Fruit fly (Drosophila melanogaster) whole organism, embryonic: ENCODE measurements around the gene CG12012.

Experiments used
- B-H2 ChIP-seq: fragments of 200-800 bp; sonication (Bioruptor generic); optimal IDR thresholded peaks from 2 replicates; lab custom pipeline; 2018; ENCODE audit warnings: missing biosample characterization, mild to moderate bottlenecking, missing genetic modification characterization
- CG10565 ChIP-seq: fragments of 200-800 bp; sonication (Bioruptor generic); optimal IDR thresholded peaks from 3 replicates; lab custom pipeline; 2016; ENCODE audit warnings: missing biosample characterization, mild to moderate bottlenecking, missing genetic modification characterization
- CG11247 ChIP-seq: fragments of 200-800 bp; sonication (Bioruptor generic); IDR thresholded peaks from 2 replicates; pipeline ENCODE4 v1.3.6; 2022; ENCODE audit warnings: missing biosample characterization, missing genetic modification characterization
- CG11398 ChIP-seq: fragments of 200-800 bp; sonication (Bioruptor generic); optimal IDR thresholded peaks from 2 replicates; lab custom pipeline; 2016; ENCODE audit warnings: missing biosample characterization, missing genetic modification characterization
- CG11456 ChIP-seq: fragments of 200-800 bp; sonication (Bioruptor generic); IDR thresholded peaks from 3 replicates; pipeline ENCODE4 v1.3.6; 2022; ENCODE audit warnings: missing biosample characterization, missing genetic modification characterization
- CG1233 ChIP-seq: fragments of 200-800 bp; sonication (Bioruptor generic); optimal IDR thresholded peaks from 4 replicates; lab custom pipeline; 2018; ENCODE audit warnings: missing biosample characterization, mild to moderate bottlenecking, missing genetic modification characterization
- CG12391 ChIP-seq: fragments of 200-800 bp; sonication (Bioruptor generic); optimal IDR thresholded peaks from 3 replicates; lab custom pipeline; 2018; ENCODE audit warnings: missing biosample characterization, mild to moderate bottlenecking, missing genetic modification characterization, moderate library complexity
- CG14441 ChIP-seq: fragments of 200-800 bp; sonication (Bioruptor generic); IDR thresholded peaks from 2 replicates; pipeline ENCODE4 v1.3.6; 2022; ENCODE audit warnings: missing biosample characterization, missing genetic modification characterization
- CG14667 ChIP-seq: fragments of 200-800 bp; sonication (Bioruptor generic); IDR thresholded peaks from 2 replicates; pipeline ENCODE4 v1.3.6; 2022; ENCODE audit warnings: missing biosample characterization, missing genetic modification characterization
- CG16779 ChIP-seq: fragments of 200-800 bp; sonication (Bioruptor generic); IDR thresholded peaks from 2 replicates; pipeline ENCODE4 v1.3.6; 2022; ENCODE audit warnings: missing biosample characterization, missing genetic modification characterization
- CG17361 ChIP-seq: fragments of 200-800 bp; sonication (Bioruptor generic); IDR thresholded peaks from 3 replicates; pipeline ENCODE4 v1.3.6; 2022; ENCODE audit warnings: missing biosample characterization, missing genetic modification characterization
- CG18262 ChIP-seq: fragments of 200-800 bp; optimal IDR thresholded peaks from 3 replicates; lab custom pipeline; 2019; ENCODE audit warnings: missing biosample characterization, mild to moderate bottlenecking, missing genetic modification characterization, moderate library complexity
- CG1832 ChIP-seq: fragments of 200-800 bp; sonication (Bioruptor generic); optimal IDR thresholded peaks from 2 replicates; lab custom pipeline; 2017; ENCODE audit warnings: missing biosample characterization, mild to moderate bottlenecking, missing genetic modification characterization, inconsistent platforms
- CG18764 ChIP-seq: fragments of 200-800 bp; sonication (Bioruptor generic); optimal IDR thresholded peaks from 3 replicates; lab custom pipeline; 2016; ENCODE audit warnings: missing biosample characterization, missing genetic modification characterization
- CG2120 ChIP-seq: fragments of 200-800 bp; sonication (Bioruptor generic); optimal IDR thresholded peaks from 3 replicates; lab custom pipeline; 2016; ENCODE audit warnings: missing biosample characterization, missing genetic modification characterization
- CG30431 ChIP-seq: fragments of 200-800 bp; sonication (Bioruptor generic); optimal IDR thresholded peaks from 2 replicates; lab custom pipeline; 2017; ENCODE audit warnings: missing biosample characterization, missing genetic modification characterization
- CG33557 ChIP-seq: fragments of 200-800 bp; sonication (Bioruptor generic); optimal IDR thresholded peaks from 2 replicates; lab custom pipeline; 2019; ENCODE audit warnings: missing biosample characterization, mild to moderate bottlenecking, missing genetic modification characterization, moderate library complexity
- CG3995 ChIP-seq: fragments of 200-800 bp; sonication (Bioruptor generic); optimal IDR thresholded peaks from 3 replicates; lab custom pipeline; 2016; ENCODE audit warnings: missing biosample characterization, missing genetic modification characterization
- CG4282 ChIP-seq: fragments of 200-800 bp; sonication (Bioruptor generic); optimal IDR thresholded peaks from 2 replicates; lab custom pipeline; 2016; ENCODE audit warnings: missing biosample characterization, missing genetic modification characterization
- CG4360 ChIP-seq: fragments of 200-800 bp; sonication (Bioruptor generic); IDR thresholded peaks from 2 replicates; pipeline ENCODE4 v1.3.6; 2022; ENCODE audit warnings: missing biosample characterization, missing genetic modification characterization
- CG6175 ChIP-seq: fragments of 200-800 bp; sonication (Bioruptor generic); IDR thresholded peaks from 3 replicates; pipeline ENCODE4 v1.3.6; 2022; ENCODE audit warnings: missing biosample characterization, missing genetic modification characterization
- CG7928 ChIP-seq: fragments of 200-800 bp; sonication (Bioruptor generic); optimal IDR thresholded peaks from 2 replicates; lab custom pipeline; 2017; ENCODE audit warnings: missing biosample characterization, mild to moderate bottlenecking, missing genetic modification characterization
- Dad ChIP-seq: fragments of 200-800 bp; sonication (Bioruptor generic); optimal IDR thresholded peaks from 3 replicates; lab custom pipeline; 2016; ENCODE audit warnings: missing biosample characterization, missing genetic modification characterization
- Deaf1 ChIP-seq: fragments of 200-800 bp; optimal IDR thresholded peaks from 3 replicates; lab custom pipeline; 2019; ENCODE audit warnings: missing biosample characterization, mild to moderate bottlenecking, missing genetic modification characterization, moderate library complexity
- Dip2 ChIP-seq: fragments of 200-800 bp; sonication (Bioruptor generic); IDR thresholded peaks from 2 replicates; pipeline ENCODE4 v1.3.6; 2022; ENCODE audit warnings: missing biosample characterization, missing genetic modification characterization
- Doc3 ChIP-seq: fragments of 200-800 bp; sonication (Bioruptor generic); IDR thresholded peaks from 3 replicates; pipeline ENCODE4 v1.3.6; 2022; ENCODE audit warnings: missing biosample characterization, missing genetic modification characterization; ENCODE audit not compliant: partially characterized antibody
- HLH4C ChIP-seq: fragments of 200-800 bp; sonication (Bioruptor generic); IDR thresholded peaks from 3 replicates; pipeline ENCODE4 v1.3.6; 2022; ENCODE audit warnings: missing biosample characterization, missing genetic modification characterization; ENCODE audit not compliant: partially characterized antibody
- HLHmδ ChIP-seq: fragments of 200-800 bp; sonication (Bioruptor generic); optimal IDR thresholded peaks from 2 replicates; lab custom pipeline; 2018; ENCODE audit warnings: missing biosample characterization, mild to moderate bottlenecking, missing genetic modification characterization, moderate library complexity
- Kr ChIP-seq: fragments of 200-800 bp; sonication (Bioruptor generic); optimal IDR thresholded peaks from 2 replicates; lab custom pipeline; 2017; ENCODE audit warnings: missing biosample characterization, mild to moderate bottlenecking, missing genetic modification characterization
- Meics ChIP-seq: fragments of 200-800 bp; sonication (Bioruptor generic); optimal IDR thresholded peaks from 2 replicates; lab custom pipeline; 2017; ENCODE audit warnings: missing biosample characterization, mild to moderate bottlenecking, missing genetic modification characterization
- Oaz ChIP-seq: fragments of 200-800 bp; sonication (Bioruptor generic); IDR thresholded peaks from 2 replicates; pipeline ENCODE4 v1.3.6; 2022; ENCODE audit warnings: missing biosample characterization, missing genetic modification characterization
- PHDP ChIP-seq: fragments of 200-800 bp; sonication (Bioruptor generic); optimal IDR thresholded peaks from 3 replicates; lab custom pipeline; 2018; ENCODE audit warnings: missing biosample characterization, mild to moderate bottlenecking, missing genetic modification characterization, moderate library complexity
- Rfx ChIP-seq: fragments of 200-800 bp; sonication (Bioruptor generic); IDR thresholded peaks from 2 replicates; pipeline ENCODE4 v1.3.6; 2022; ENCODE audit warnings: missing biosample characterization, missing genetic modification characterization
- Scr ChIP-seq: fragments of 200-800 bp; sonication (Bioruptor generic); IDR thresholded peaks from 2 replicates; pipeline ENCODE4 v1.3.6; 2022; ENCODE audit warnings: missing biosample characterization, missing genetic modification characterization; ENCODE audit not compliant: partially characterized antibody
- Spps ChIP-seq: fragments of 200-800 bp; sonication (Bioruptor generic); optimal IDR thresholded peaks from 2 replicates; lab custom pipeline; 2018; ENCODE audit warnings: missing biosample characterization, mild to moderate bottlenecking, missing genetic modification characterization
- ab ChIP-seq: fragments of 200-800 bp; sonication (Bioruptor generic); optimal IDR thresholded peaks from 2 replicates; lab custom pipeline; 2016; ENCODE audit warnings: missing biosample characterization, missing genetic modification characterization
- abd-A ChIP-seq: fragments of 200-800 bp; sonication (Bioruptor generic); optimal IDR thresholded peaks from 3 replicates; lab custom pipeline; 2019; ENCODE audit warnings: missing biosample characterization, mild to moderate bottlenecking, missing genetic modification characterization, moderate library complexity
- ara ChIP-seq: fragments of 200-800 bp; sonication (Bioruptor generic); IDR thresholded peaks from 2 replicates; pipeline ENCODE4 v1.3.6; 2022; ENCODE audit warnings: missing biosample characterization, missing genetic modification characterization
- ash1 ChIP-seq: fragments of 200-800 bp; sonication (Bioruptor generic); optimal IDR thresholded peaks from 2 replicates; lab custom pipeline; 2018; ENCODE audit warnings: missing biosample characterization, mild to moderate bottlenecking, missing genetic modification characterization
- corto ChIP-seq: fragments of 200-800 bp; sonication (Bioruptor generic); optimal IDR thresholded peaks from 2 replicates; lab custom pipeline; 2016; ENCODE audit warnings: missing biosample characterization, mild to moderate bottlenecking, missing genetic modification characterization, moderate library complexity
- danr ChIP-seq: fragments of 200-800 bp; sonication (Bioruptor generic); IDR thresholded peaks from 2 replicates; pipeline ENCODE4 v1.3.6; 2022; ENCODE audit warnings: missing biosample characterization, missing genetic modification characterization
- ems ChIP-seq: fragments of 200-800 bp; sonication (Bioruptor generic); optimal IDR thresholded peaks from 3 replicates; lab custom pipeline; 2016; ENCODE audit warnings: missing biosample characterization, missing genetic modification characterization
- lola ChIP-seq, 3 experiments: fragments of >200 bp in 2 of 3; fragments of 200-800 bp in 1 of 3; sonication (Bioruptor generic) in 1 of 3; optimal IDR thresholded peaks; 2 replicates each; lab custom pipeline; 2017 to 2019; ENCODE audit warnings: missing biosample characterization in 3 of 3, missing genetic modification characterization in 3 of 3, mild to moderate bottlenecking in 1 of 3, moderate library complexity in 1 of 3
- nom ChIP-seq: fragments of 200-800 bp; sonication (Bioruptor generic); optimal IDR thresholded peaks from 2 replicates; lab custom pipeline; 2017; ENCODE audit warnings: missing biosample characterization, missing genetic modification characterization, mild to moderate bottlenecking, moderate library complexity, missing genetic modification reagents
- seq ChIP-seq: fragments of 200-800 bp; sonication (Bioruptor generic); IDR thresholded peaks from 2 replicates; pipeline ENCODE4 v1.3.6; 2022; ENCODE audit warnings: missing biosample characterization, missing genetic modification characterization
- shn ChIP-seq: fragments of 200-800 bp; sonication (Bioruptor generic); optimal IDR thresholded peaks from 3 replicates; lab custom pipeline; 2016; ENCODE audit warnings: missing biosample characterization, missing genetic modification characterization
- sima ChIP-seq: fragments of 200-800 bp; sonication (Bioruptor generic); optimal IDR thresholded peaks from 2 replicates; lab custom pipeline; 2016; ENCODE audit warnings: missing biosample characterization, missing genetic modification characterization
- so ChIP-seq: fragments of 200-800 bp; sonication (Bioruptor generic); IDR thresholded peaks from 3 replicates; pipeline ENCODE4 v1.3.6; 2022; ENCODE audit warnings: missing biosample characterization, missing genetic modification characterization
- trem ChIP-seq: fragments of 200-800 bp; optimal IDR thresholded peaks from 3 replicates; lab custom pipeline; 2019; ENCODE audit warnings: missing biosample characterization, mild to moderate bottlenecking, missing genetic modification characterization, moderate library complexity
- usp ChIP-seq: fragments of >200 bp; optimal IDR thresholded peaks from 2 replicates; lab custom pipeline; 2017; ENCODE audit warnings: missing biosample characterization, missing genetic modification characterization

Gene CG12012

dm6 chr3L:3336368-3337164, 40.0 kb upstream of the CG12012 start, which contains the start of the genes Drsl6 and kst (continued):
- TF ChIP-seq PHDP (tag; lab: Kevin White, UChicago) (peak; percentile 41), ab (GFP tag; lab: Kevin White, UChicago) (no peak), CG18262 (tag; lab: Kevin White, UChicago) (peak; percentile 17), Meics (GFP tag; lab: Kevin White, UChicago) (no peak), Spps (tag; lab: Kevin White, UChicago) (no peak), CG17361 (GFP tag; lab: Robert Waterston, UW) (no peak), Dad (GFP tag; lab: Kevin White, UChicago) (no peak), seq (no peak), CG3995 (GFP tag; lab: Kevin White, UChicago) (no peak), CG14667 (GFP tag; lab: Robert Waterston, UW) (no peak), danr (GFP tag; lab: Robert Waterston, UW) (no peak), CG11247 (GFP tag; lab: Robert Waterston, UW) (no peak), CG4282 (GFP tag; lab: Kevin White, UChicago) (no peak), CG1233 (GFP tag; lab: Kevin White, UChicago) (no peak), nom (GFP tag; lab: Kevin White, UChicago) (peak; percentile 78), Rfx (GFP tag; lab: Robert Waterston, UW) (peak; percentile 49; the same call in 1 of the 2 replicates), so (peak; percentile 15; the same call in 1 of the 3 replicates), ash1 (GFP tag; lab: Kevin White, UChicago) (no peak), CG4360 (peak; percentile 83), trem (peak; percentile 6), CG6175 (GFP tag; lab: Robert Waterston, UW) (no peak), lola (GFP tag; optimal IDR thresholded peaks at IDR 0.05; lab: Kevin White, UChicago) (no peak), B-H2 (GFP tag; lab: Kevin White, UChicago) (peak; percentile 46), CG12391 (tag; lab: Kevin White, UChicago) (peak; percentile 12), CG2120 (GFP tag; lab: Kevin White, UChicago) (peak; percentile 37), Scr (no peak; the same call in 1 of the 2 replicates), ems (no peak), shn (no peak), CG7928 (GFP tag; lab: Kevin White, UChicago) (no peak), CG11398 (peak; percentile 41), Doc3 (no peak), ara (GFP tag; lab: Robert Waterston, UW) (no peak), CG18764 (GFP tag; lab: Kevin White, UChicago) (peak; percentile 10), CG14441 (GFP tag; lab: Robert Waterston, UW) (0 out of 2 replicates have a peak, but pooled peaks have one; percentile 23), Oaz (GFP tag; lab: Robert Waterston, UW) (no peak), Dip2 (GFP tag; lab: Robert Waterston, UW) (no peak), CG30431 (no peak), CG10565 (GFP tag; lab: Kevin White, UChicago) (no peak), Deaf1 (tag; lab: Kevin White, UChicago) (no peak), sima (GFP tag; lab: Kevin White, UChicago) (no peak), CG1832 (no peak), HLHmδ (no peak), CG11456 (GFP tag; lab: Robert Waterston, UW) (no peak), corto (GFP tag; lab: Kevin White, UChicago) (no peak), CG33557 (GFP tag; lab: Kevin White, UChicago) (peak; percentile 19), abd-A (no peak), HLH4C (GFP tag; lab: Robert Waterston, UW) (peak; percentile 38; the same call in 2 of the 3 replicates), CG16779 (GFP tag; lab: Robert Waterston, UW) (no peak), usp (no peak), Kr (GFP tag; lab: Kevin White, UChicago) (no peak)
